Fruit fly (Drosophila melanogaster): ENCODE measurements around the gene CG4815.

DNA sequence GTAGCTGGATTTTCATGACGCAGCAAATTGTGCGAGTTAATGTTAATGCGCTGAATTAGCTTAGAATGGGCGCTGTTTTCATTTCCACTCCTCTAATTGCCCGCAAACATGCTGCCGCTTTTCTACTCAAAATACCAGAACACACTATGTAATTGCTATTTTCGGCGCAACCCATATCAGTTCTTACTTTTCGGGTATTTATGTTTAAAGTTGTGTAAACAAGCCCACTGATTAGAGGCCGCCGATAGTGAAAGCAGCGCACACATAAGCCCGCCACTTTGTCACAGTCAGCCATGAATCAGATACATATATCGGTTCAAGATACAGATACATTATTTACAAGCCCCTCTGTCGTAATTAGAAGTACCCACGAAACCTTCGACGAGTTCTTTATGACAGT, 3.8 kb downstream of the CG4815 start:
- TF ChIP-seq Sin3A (optimal IDR thresholded peaks at IDR 0.05) (no peak), insv (optimal IDR thresholded peaks at IDR 0.05) (no peak)

All from Kc167 (cell line).